Fruit fly (Drosophila melanogaster) S2 (cell line): ENCODE data around the gene nAChRbeta1.

Experiments used
- CG8478 ChIP-seq: fragments of >200 bp; optimal IDR thresholded peaks from 2 replicates; lab custom pipeline; 2018
- CTCF ChIP-seq, 2 experiments: fragments of >200 bp; optimal IDR thresholded peaks; 2 replicates each; lab custom pipeline; 2018

Gene nAChRbeta1

dm6 chr3L:4458063-4458462, 28.9 kb downstream of the nAChRbeta1 start, which contains the start of gene CG11345:
Gene CG11345, minus strand, starts transcription at chr3L:4458163.
- no peak for TF ChIP-seq CG8478 (lab: Kevin White, UChicago)
- TF ChIP-seq CTCF (optimal IDR thresholded peaks at IDR 0.05; lab: Kevin White, UChicago): no peak

- TF ChIP-seq CTCF (optimal IDR thresholded peaks at IDR 0.05; lab: Kevin White, UChicago): no peak
- no peak for TF ChIP-seq CG8478 (lab: Kevin White, UChicago)
These were observed 31.3 kb downstream of the nAChRbeta1 start, which contains the start of gene CG15022 for dm6 chr3L:4460307-4461088. Gene CG15022, minus strand, starts transcription at chr3L:4460317.

dm6 chr3L:4461454-4462045, 32.4 kb downstream of the nAChRbeta1 start, which contains the start of gene CG15023:
Gene CG15023, minus strand, starts transcription at chr3L:4461504.
- no peak for TF ChIP-seq CG8478 (lab: Kevin White, UChicago)
- no peak for TF ChIP-seq CTCF (optimal IDR thresholded peaks at IDR 0.05; lab: Kevin White, UChicago)

DNA sequence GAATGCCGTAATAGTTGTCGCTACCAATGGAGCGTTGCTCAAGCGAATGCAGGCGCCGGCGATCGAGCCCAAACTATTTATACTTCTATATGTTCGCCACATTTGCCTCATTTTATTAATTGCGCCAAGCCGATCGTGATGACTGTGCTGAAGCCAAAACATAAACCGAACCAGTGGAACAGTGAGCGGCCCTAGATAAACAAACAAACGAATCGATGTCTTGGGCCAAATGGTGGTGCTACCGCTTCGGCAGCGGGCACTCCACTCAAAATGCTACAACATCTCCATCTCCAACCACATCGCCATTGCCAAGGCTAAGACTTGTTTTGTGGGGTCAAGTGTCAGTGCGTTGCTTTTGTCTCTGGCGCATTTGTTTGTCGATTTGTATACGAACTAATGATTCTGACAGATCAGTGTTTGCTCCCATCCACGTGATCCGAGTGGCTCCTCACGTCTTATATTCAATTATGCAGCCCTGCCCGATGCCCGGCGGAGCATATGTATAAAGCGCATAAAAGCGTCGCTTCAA, 34.7 kb downstream of the nAChRbeta1 start, which contains the start of gene CG15024:
Gene CG15024, minus strand, starts transcription at position 51 of the 529 bp plus-strand sequence.
- TF ChIP-seq CTCF (optimal IDR thresholded peaks at IDR 0.05; lab: Kevin White, UChicago): no peak
- no peak for TF ChIP-seq CG8478 (lab: Kevin White, UChicago)

- TF ChIP-seq CTCF (optimal IDR thresholded peaks at IDR 0.05; lab: Kevin White, UChicago): no peak
- no peak for TF ChIP-seq CG8478 (lab: Kevin White, UChicago)
These were observed 37.4 kb downstream of the nAChRbeta1 start, which contains the start of gene CG32241 for dm6 chr3L:4466530-4466929. Gene CG32241, minus strand, starts transcription at chr3L:4466630.

dm6 chr3L:4469701-4470100, 40.6 kb downstream of the nAChRbeta1 start, which contains the start of gene CG32249:
Gene CG32249, plus strand, starts transcription at chr3L:4470001.
- TF ChIP-seq CG8478 (lab: Kevin White, UChicago) (no peak), CTCF (optimal IDR thresholded peaks at IDR 0.05; lab: Kevin White, UChicago) (no peak)

dm6 chr3L:4471449-4471848, 42.3 kb downstream of the nAChRbeta1 start, which contains the start of gene CG32248:
Gene CG32248, plus strand, starts transcription at chr3L:4471749.
- TF ChIP-seq CTCF (optimal IDR thresholded peaks at IDR 0.05; lab: Kevin White, UChicago) (no peak), CG8478 (lab: Kevin White, UChicago) (no peak)

dm6 chr3L:4472768-4473167, 43.6 kb downstream of the nAChRbeta1 start, which contains the start of gene CG11349:
Gene CG11349, plus strand, starts transcription at chr3L:4473068.
- no peak for TF ChIP-seq CTCF (optimal IDR thresholded peaks at IDR 0.05; lab: Kevin White, UChicago)
- no peak for TF ChIP-seq CG8478 (lab: Kevin White, UChicago)

DNA sequence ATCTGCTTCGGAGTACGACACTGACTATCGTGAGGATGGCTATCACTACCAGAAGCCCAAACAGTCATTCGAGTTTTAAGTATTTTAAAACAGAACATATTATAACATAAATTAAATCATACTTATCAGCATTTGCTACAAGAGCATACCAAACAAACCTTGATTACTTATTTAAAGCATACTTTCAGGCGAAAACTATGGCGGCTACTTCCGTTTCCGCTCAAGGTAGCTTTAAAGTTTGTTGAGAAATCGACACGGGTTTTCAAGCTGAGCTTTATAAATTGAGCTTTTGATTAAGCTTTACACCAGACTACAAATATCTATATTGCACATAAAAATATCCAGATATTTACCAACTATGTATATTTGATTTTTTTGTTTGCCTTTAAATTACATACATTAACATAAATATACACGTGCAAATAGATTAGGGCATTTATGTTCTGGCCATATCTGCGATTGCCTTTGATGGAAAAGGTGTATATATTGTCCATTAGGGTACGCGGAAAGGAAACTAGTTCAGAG, 45.9 kb downstream of the nAChRbeta1 start:
- TF ChIP-seq CG8478 (lab: Kevin White, UChicago): no peak
- no peak for TF ChIP-seq CTCF (optimal IDR thresholded peaks at IDR 0.05; lab: Kevin White, UChicago)

DNA sequence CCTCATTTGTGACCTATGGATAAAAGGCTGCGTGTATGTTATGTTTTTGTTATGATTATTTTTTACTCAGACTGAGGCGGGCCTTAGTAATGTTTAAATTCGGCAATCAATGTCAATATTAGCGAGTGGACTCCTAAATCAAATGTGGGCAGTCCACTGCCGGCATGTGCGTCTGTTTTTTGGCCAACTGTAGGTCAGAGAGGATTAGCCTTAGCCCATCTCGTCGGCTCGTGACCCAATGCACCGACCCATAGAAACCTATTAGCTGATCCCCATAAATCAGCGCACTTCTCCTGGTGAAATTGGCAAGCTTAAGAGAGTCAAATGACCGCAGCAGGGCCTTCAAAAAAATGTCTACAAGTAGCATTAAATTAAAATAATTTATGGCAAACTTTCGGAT, 46.6 kb downstream of the nAChRbeta1 start:
- no peak for TF ChIP-seq CG8478 (lab: Kevin White, UChicago)
- TF ChIP-seq CTCF (optimal IDR thresholded peaks at IDR 0.05; lab: Kevin White, UChicago): no peak

dm6 chr3L:4477656-4478254, 48.6 kb downstream of the nAChRbeta1 start:
- no peak for TF ChIP-seq CTCF (optimal IDR thresholded peaks at IDR 0.05; lab: Kevin White, UChicago)
- TF ChIP-seq CG8478 (lab: Kevin White, UChicago): no peak

- TF ChIP-seq CG8478 (lab: Kevin White, UChicago) (no peak), CTCF (optimal IDR thresholded peaks at IDR 0.05; lab: Kevin White, UChicago) (no peak)
These were observed 50.8 kb downstream of the nAChRbeta1 start, which contains the start of gene CG7465 for dm6 chr3L:4479938-4480337. Gene CG7465, plus strand, starts transcription at chr3L:4480283.

- TF ChIP-seq CTCF (optimal IDR thresholded peaks at IDR 0.05; lab: Kevin White, UChicago) (no peak), CG8478 (lab: Kevin White, UChicago) (no peak)
These were observed 51.6 kb downstream of the nAChRbeta1 start for dm6 chr3L:4480764-4481163.

- no peak for TF ChIP-seq CG8478 (lab: Kevin White, UChicago)
- no peak for TF ChIP-seq CTCF (optimal IDR thresholded peaks at IDR 0.05; lab: Kevin White, UChicago)
These were observed 53.4 kb downstream of the nAChRbeta1 start, which contains the start of gene CG11350 for dm6 chr3L:4482509-4482908. Gene CG11350, plus strand, starts transcription at chr3L:4482809.
